Worm (Caenorhabditis elegans) whole organism, early embryonic: ENCODE results near the gene str-229.

Experiments
- ama-1 ChIP-seq: fragments of 150-350 bp; optimal IDR thresholded peaks from 2 replicates; lab custom pipeline; 2014
- ceh-36 ChIP-seq: sonication (generic microtip); optimal IDR thresholded peaks from 2 replicates; lab custom pipeline; 2016; ENCODE audit warnings: missing genetic modification characterization, inconsistent platforms, missing compliant biosample characterization
- flt-1 ChIP-seq: fragments of 200-800 bp; sonication (Bioruptor generic); IDR thresholded peaks from 2 replicates; pipeline ENCODE4 v1.3.6; 2022; ENCODE audit warnings: missing genetic modification characterization, missing compliant biosample characterization
- scrt-1 ChIP-seq: fragments of 200-800 bp; sonication (Bioruptor generic); IDR thresholded peaks from 2 replicates; pipeline ENCODE4 v1.3.6; 2022; ENCODE audit warnings: missing genetic modification characterization, missing compliant biosample characterization
- tbx-37 ChIP-seq: fragments of 200-800 bp; sonication (Bioruptor generic); conservative IDR thresholded peaks from 2 replicates; pipeline ENCODE4 v1.3.6; 2022; ENCODE audit warnings: missing genetic modification reagents, missing genetic modification characterization, missing compliant biosample characterization
- tra-4 ChIP-seq: sonication (generic microtip); optimal IDR thresholded peaks from 2 replicates; lab custom pipeline; 2017; ENCODE audit warnings: missing genetic modification characterization, missing compliant biosample characterization

DNA sequence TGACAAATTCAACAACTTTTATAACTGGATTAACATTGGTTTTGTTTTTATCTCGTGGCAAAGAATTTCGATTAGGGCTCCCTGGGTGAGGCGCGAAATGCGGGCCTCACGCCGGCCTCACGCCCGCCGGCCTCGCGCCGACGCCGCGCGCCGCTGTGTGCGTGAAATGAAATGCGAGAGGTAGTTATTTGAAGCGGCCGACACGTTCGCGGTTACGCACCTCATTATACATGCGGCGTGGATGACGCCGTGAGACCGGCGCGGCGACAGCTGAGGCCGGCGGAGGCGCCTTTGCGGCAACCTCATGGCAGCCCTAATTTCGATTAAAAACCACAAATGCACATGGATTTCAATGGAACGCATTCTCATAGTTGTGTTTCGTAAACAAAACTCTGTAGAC lies 25.2 kb upstream of the str-229 start:
- no peak for TF ChIP-seq ama-1 (lab: Kevin White, UChicago)
- no peak for TF ChIP-seq tbx-37 (GFP tag; lab: Robert Waterston, UW)
- no peak for TF ChIP-seq tra-4 (tag; lab: Kevin White, UChicago)
- no peak for TF ChIP-seq ceh-36
- no peak for TF ChIP-seq scrt-1 (GFP tag; lab: Robert Waterston, UW)
- TF ChIP-seq flt-1 (GFP tag; lab: Robert Waterston, UW) = no peak
